Fruit fly (Drosophila melanogaster) whole organism, embryonic: ENCODE data around the gene Vha100-2.
A peak's percentile ranks its signal among the peaks of the same experiment; 100 is the strongest.

ENCODE experiments used
- ATbp ChIP-seq: fragments of 200-800 bp; sonication (Bioruptor generic); optimal IDR thresholded peaks from 2 replicates; lab custom pipeline; 2017; ENCODE audit warnings: missing biosample characterization, mild to moderate bottlenecking, missing genetic modification characterization, missing genetic modification reagents
- Asciz ChIP-seq: fragments of 200-800 bp; sonication (Bioruptor generic); optimal IDR thresholded peaks from 2 replicates; lab custom pipeline; 2017; ENCODE audit warnings: missing biosample characterization, mild to moderate bottlenecking, missing genetic modification characterization, missing genetic modification reagents
- Blimp-1 ChIP-seq: fragments of 200-800 bp; sonication (Bioruptor generic); optimal IDR thresholded peaks from 3 replicates; lab custom pipeline; 2018; ENCODE audit warnings: missing biosample characterization, missing genetic modification characterization, mild to moderate bottlenecking, moderate library complexity, missing genetic modification reagents
- CG10147 ChIP-seq: fragments of 200-800 bp; sonication (Bioruptor generic); optimal IDR thresholded peaks from 2 replicates; lab custom pipeline; 2019; ENCODE audit warnings: missing biosample characterization, mild to moderate bottlenecking, missing genetic modification characterization, moderate library complexity
- CG10209 ChIP-seq: fragments of 200-800 bp; sonication (Bioruptor generic); optimal IDR thresholded peaks from 3 replicates; lab custom pipeline; 2017; ENCODE audit warnings: missing biosample characterization, mild to moderate bottlenecking, missing genetic modification characterization, missing genetic modification reagents
- CG10274 ChIP-seq: fragments of 200-800 bp; sonication (Bioruptor generic); optimal IDR thresholded peaks from 3 replicates; lab custom pipeline; 2017; ENCODE audit warnings: missing biosample characterization, mild to moderate bottlenecking, missing genetic modification characterization
- CG11723 ChIP-seq: fragments of 200-800 bp; sonication (Bioruptor generic); optimal IDR thresholded peaks from 2 replicates; lab custom pipeline; 2017; ENCODE audit warnings: missing biosample characterization, mild to moderate bottlenecking, missing genetic modification characterization
- CG12155 ChIP-seq: fragments of 200-800 bp; sonication (Bioruptor generic); optimal IDR thresholded peaks from 3 replicates; lab custom pipeline; 2016; ENCODE audit warnings: missing biosample characterization, missing genetic modification characterization
- CG12236 ChIP-seq: fragments of 200-800 bp; sonication (Bioruptor generic); optimal IDR thresholded peaks from 2 replicates; lab custom pipeline; 2016; ENCODE audit warnings: missing biosample characterization, missing genetic modification characterization
- CG12299 ChIP-seq: fragments of 200-800 bp; sonication (Bioruptor generic); optimal IDR thresholded peaks from 2 replicates; lab custom pipeline; 2018; ENCODE audit warnings: missing biosample characterization, mild to moderate bottlenecking, missing genetic modification characterization
- CG14441 ChIP-seq: fragments of 200-800 bp; sonication (Bioruptor generic); IDR thresholded peaks from 2 replicates; pipeline ENCODE4 v1.3.6; 2022; ENCODE audit warnings: missing biosample characterization, missing genetic modification characterization
- CG31224 ChIP-seq: fragments of 200-800 bp; sonication (Bioruptor generic); IDR thresholded peaks from 2 replicates; pipeline ENCODE4 v1.3.6; 2022; ENCODE audit warnings: missing biosample characterization, missing genetic modification characterization
- CG3407 ChIP-seq: fragments of 200-800 bp; sonication (Bioruptor generic); optimal IDR thresholded peaks from 2 replicates; lab custom pipeline; 2018; ENCODE audit warnings: missing biosample characterization, mild to moderate bottlenecking, missing genetic modification characterization
- CG42726 ChIP-seq: fragments of 200-800 bp; sonication (Bioruptor generic); IDR thresholded peaks from 2 replicates; pipeline ENCODE4 v1.3.6; 2022; ENCODE audit warnings: missing biosample characterization, missing genetic modification characterization; ENCODE audit not compliant: partially characterized antibody
- CG4404 ChIP-seq: fragments of 200-800 bp; sonication (Bioruptor generic); IDR thresholded peaks from 2 replicates; pipeline ENCODE4 v1.3.6; 2022; ENCODE audit warnings: missing biosample characterization, missing genetic modification characterization
- CG9817 ChIP-seq: fragments of 200-800 bp; sonication (Bioruptor generic); optimal IDR thresholded peaks from 2 replicates; lab custom pipeline; 2018; ENCODE audit warnings: missing biosample characterization, mild to moderate bottlenecking, missing genetic modification characterization, moderate library complexity
- CoRest ChIP-seq: fragments of 200-800 bp; sonication (Bioruptor generic); optimal IDR thresholded peaks from 3 replicates; lab custom pipeline; 2018; ENCODE audit warnings: missing biosample characterization, mild to moderate bottlenecking, missing genetic modification characterization, moderate library complexity
- D19A ChIP-seq: fragments of 200-800 bp; optimal IDR thresholded peaks from 3 replicates; lab custom pipeline; 2019; ENCODE audit warnings: missing biosample characterization, mild to moderate bottlenecking, missing genetic modification characterization, moderate library complexity
- Dbx ChIP-seq: fragments of 200-800 bp; sonication (Bioruptor generic); IDR thresholded peaks from 3 replicates; pipeline ENCODE4 v1.3.6; 2022; ENCODE audit warnings: missing biosample characterization, missing genetic modification characterization
- Dip2 ChIP-seq: fragments of 200-800 bp; sonication (Bioruptor generic); IDR thresholded peaks from 2 replicates; pipeline ENCODE4 v1.3.6; 2022; ENCODE audit warnings: missing biosample characterization, missing genetic modification characterization
- Elba2 ChIP-seq: fragments of 200-800 bp; sonication (Bioruptor generic); optimal IDR thresholded peaks from 3 replicates; lab custom pipeline; 2016; ENCODE audit warnings: missing biosample characterization, missing genetic modification characterization
- Ets97D ChIP-seq: fragments of 200-800 bp; sonication (Bioruptor generic); optimal IDR thresholded peaks from 3 replicates; lab custom pipeline; 2016; ENCODE audit warnings: missing biosample characterization, missing genetic modification characterization
- HLH4C ChIP-seq: fragments of 200-800 bp; sonication (Bioruptor generic); IDR thresholded peaks from 3 replicates; pipeline ENCODE4 v1.3.6; 2022; ENCODE audit warnings: missing biosample characterization, missing genetic modification characterization; ENCODE audit not compliant: partially characterized antibody
- HLHmδ ChIP-seq: fragments of 200-800 bp; sonication (Bioruptor generic); optimal IDR thresholded peaks from 2 replicates; lab custom pipeline; 2018; ENCODE audit warnings: missing biosample characterization, mild to moderate bottlenecking, missing genetic modification characterization, moderate library complexity
- Hr3 ChIP-seq: fragments of 200-800 bp; sonication (Bioruptor generic); optimal IDR thresholded peaks from 3 replicates; lab custom pipeline; 2016; ENCODE audit warnings: missing biosample characterization, missing genetic modification characterization
- Mad ChIP-seq: fragments of 200-800 bp; sonication (Bioruptor generic); optimal IDR thresholded peaks from 2 replicates; lab custom pipeline; 2016; ENCODE audit warnings: missing biosample characterization, missing genetic modification characterization
- Nf-YC ChIP-seq: fragments of 200-800 bp; optimal IDR thresholded peaks from 3 replicates; lab custom pipeline; 2019; ENCODE audit warnings: missing biosample characterization, mild to moderate bottlenecking, missing genetic modification characterization, moderate library complexity
- Pdp1 ChIP-seq, 2 experiments: fragments of 200-800 bp; sonication (Bioruptor generic); optimal IDR thresholded peaks; 3 replicates each; lab custom pipeline; 2016; ENCODE audit warnings: missing biosample characterization in 2 of 2, missing genetic modification characterization in 2 of 2, mild to moderate bottlenecking in 1 of 2, moderate library complexity in 1 of 2
- Six4 ChIP-seq: fragments of 200-800 bp; sonication (Bioruptor generic); optimal IDR thresholded peaks from 2 replicates; lab custom pipeline; 2016; ENCODE audit warnings: missing biosample characterization, missing genetic modification characterization
- YL-1 ChIP-seq: fragments of 200-800 bp; sonication (Bioruptor generic); optimal IDR thresholded peaks from 3 replicates; lab custom pipeline; 2017; ENCODE audit warnings: missing biosample characterization, mild to moderate bottlenecking, missing genetic modification characterization
- ab ChIP-seq: fragments of 200-800 bp; sonication (Bioruptor generic); optimal IDR thresholded peaks from 2 replicates; lab custom pipeline; 2016; ENCODE audit warnings: missing biosample characterization, missing genetic modification characterization
- abd-A ChIP-seq: fragments of 200-800 bp; sonication (Bioruptor generic); optimal IDR thresholded peaks from 3 replicates; lab custom pipeline; 2019; ENCODE audit warnings: missing biosample characterization, mild to moderate bottlenecking, missing genetic modification characterization, moderate library complexity
- al ChIP-seq: fragments of 200-800 bp; sonication (Bioruptor generic); IDR thresholded peaks from 2 replicates; pipeline ENCODE4 v1.3.6; 2022; ENCODE audit warnings: missing biosample characterization, missing genetic modification characterization
- bab2 ChIP-seq: fragments of 200-800 bp; sonication (Bioruptor generic); optimal IDR thresholded peaks from 2 replicates; lab custom pipeline; 2016; ENCODE audit warnings: missing biosample characterization, missing genetic modification characterization
- cato ChIP-seq: fragments of 200-800 bp; sonication (Bioruptor generic); optimal IDR thresholded peaks from 2 replicates; lab custom pipeline; 2016; ENCODE audit warnings: missing biosample characterization, missing genetic modification characterization, borderline replicate concordance
- chinmo ChIP-seq: fragments of 200-800 bp; sonication (Bioruptor generic); IDR thresholded peaks from 4 replicates; pipeline ENCODE4 v1.3.6; 2022; ENCODE audit warnings: missing biosample characterization, missing genetic modification characterization; ENCODE audit not compliant: partially characterized antibody
- chn ChIP-seq: fragments of 200-800 bp; sonication (Bioruptor generic); optimal IDR thresholded peaks from 2 replicates; lab custom pipeline; 2016; ENCODE audit warnings: missing biosample characterization, missing genetic modification characterization
- dimm ChIP-seq: fragments of 200-800 bp; sonication (Bioruptor generic); IDR thresholded peaks from 2 replicates; pipeline ENCODE4 v1.3.6; 2022; ENCODE audit warnings: missing biosample characterization, missing genetic modification characterization
- dmrt11E ChIP-seq: fragments of 200-800 bp; sonication (Bioruptor generic); optimal IDR thresholded peaks from 3 replicates; lab custom pipeline; 2018; ENCODE audit warnings: missing biosample characterization, mild to moderate bottlenecking, missing genetic modification characterization, moderate library complexity
- ems ChIP-seq: fragments of 200-800 bp; sonication (Bioruptor generic); optimal IDR thresholded peaks from 3 replicates; lab custom pipeline; 2016; ENCODE audit warnings: missing biosample characterization, missing genetic modification characterization
- fd102C ChIP-seq: fragments of 200-800 bp; sonication (Bioruptor generic); optimal IDR thresholded peaks from 2 replicates; lab custom pipeline; 2018; ENCODE audit warnings: missing biosample characterization, mild to moderate bottlenecking, missing genetic modification characterization, moderate library complexity
- fd3F ChIP-seq: fragments of 200-800 bp; sonication (Bioruptor generic); optimal IDR thresholded peaks from 2 replicates; lab custom pipeline; 2018; ENCODE audit warnings: missing biosample characterization, mild to moderate bottlenecking, missing genetic modification characterization, moderate library complexity
- fd96Cb ChIP-seq: fragments of 200-800 bp; sonication (Bioruptor generic); optimal IDR thresholded peaks from 2 replicates; lab custom pipeline; 2018; ENCODE audit warnings: missing biosample characterization, mild to moderate bottlenecking, missing genetic modification characterization, moderate library complexity
- klu ChIP-seq: fragments of 200-800 bp; sonication (Bioruptor generic); IDR thresholded peaks from 2 replicates; pipeline ENCODE4 v1.3.6; 2022; ENCODE audit warnings: missing biosample characterization, missing genetic modification characterization
- ranshi ChIP-seq: fragments of 200-800 bp; sonication (Bioruptor generic); IDR thresholded peaks from 2 replicates; pipeline ENCODE4 v1.3.6; 2022; ENCODE audit warnings: missing biosample characterization, missing genetic modification characterization
- run ChIP-seq: fragments of 200-800 bp; sonication (Bioruptor generic); optimal IDR thresholded peaks from 3 replicates; lab custom pipeline; 2018; ENCODE audit warnings: missing biosample characterization, mild to moderate bottlenecking, missing genetic modification characterization
- scrt ChIP-seq: fragments of 200-800 bp; sonication (Bioruptor generic); optimal IDR thresholded peaks from 2 replicates; lab custom pipeline; 2018; ENCODE audit warnings: missing biosample characterization, mild to moderate bottlenecking, missing genetic modification characterization, moderate library complexity
- slbo ChIP-seq: fragments of 200-800 bp; sonication (Bioruptor generic); IDR thresholded peaks from 2 replicates; pipeline ENCODE4 v1.3.6; 2022; ENCODE audit warnings: missing biosample characterization, missing genetic modification characterization
- usp ChIP-seq: fragments of >200 bp; optimal IDR thresholded peaks from 2 replicates; lab custom pipeline; 2017; ENCODE audit warnings: missing biosample characterization, missing genetic modification characterization
- vfl ChIP-seq: fragments of 200-800 bp; sonication (Bioruptor generic); optimal IDR thresholded peaks from 2 replicates; lab custom pipeline; 2016; ENCODE audit warnings: missing biosample characterization, missing genetic modification characterization

The Vha100-2 gene

dm6 chr3R:18438181-18438826, 39.3 kb upstream of the Vha100-2 start (continued):
- TF ChIP-seq CG10274, result no peak
- no peak for TF ChIP-seq slbo (GFP tag; lab: Robert Waterston, UW)
- TF ChIP-seq CG9817, result no peak
- no peak for TF ChIP-seq scrt (GFP tag; lab: Kevin White, UChicago)
- no peak for TF ChIP-seq Dbx
- TF ChIP-seq D19A (tag; lab: Kevin White, UChicago), result no peak
- no peak for TF ChIP-seq bab2 (GFP tag; lab: Kevin White, UChicago)
- TF ChIP-seq CG42726 (GFP tag; lab: Robert Waterston, UW), result no peak
- no peak for TF ChIP-seq usp (GFP tag; lab: Kevin White, UChicago)
- peak; percentile 47 for TF ChIP-seq Asciz (GFP tag; lab: Kevin White, UChicago)
- TF ChIP-seq CoRest (tag; lab: Kevin White, UChicago), result no peak
- no peak for TF ChIP-seq HLH4C
- no peak for TF ChIP-seq CG12299
- TF ChIP-seq CG12155 (GFP tag; lab: Kevin White, UChicago), result no peak
- TF ChIP-seq CG31224 (GFP tag; lab: Robert Waterston, UW), result no peak
- no peak for TF ChIP-seq ab (GFP tag; lab: Kevin White, UChicago)
- TF ChIP-seq Ets97D (GFP tag; lab: Kevin White, UChicago), result no peak
- TF ChIP-seq run (tag; lab: Kevin White, UChicago), result no peak
- no peak for TF ChIP-seq ems (GFP tag; lab: Kevin White, UChicago)
- peak; percentile 43 for TF ChIP-seq ATbp (GFP tag; lab: Kevin White, UChicago)
- peak in 1 of 2 experiments; percentile 70 for TF ChIP-seq Pdp1 (GFP tag; optimal IDR thresholded peaks at IDR 0.05; lab: Kevin White, UChicago)
- no peak for TF ChIP-seq vfl (GFP tag; lab: Kevin White, UChicago)
- peak; percentile 11 for TF ChIP-seq dmrt11E
- peak; percentile 58 for TF ChIP-seq Blimp-1
- TF ChIP-seq CG10147 (GFP tag; lab: Kevin White, UChicago), result no peak
- peak; percentile 8 for TF ChIP-seq fd96Cb (tag; lab: Kevin White, UChicago)
- no peak for TF ChIP-seq fd102C (GFP tag; lab: Kevin White, UChicago)
- no peak for TF ChIP-seq cato
- TF ChIP-seq CG14441 (GFP tag; lab: Robert Waterston, UW), result no peak
- TF ChIP-seq fd3F (GFP tag; lab: Kevin White, UChicago), result no peak
- no peak for TF ChIP-seq Six4 (GFP tag; lab: Kevin White, UChicago)
- TF ChIP-seq klu (GFP tag; lab: Robert Waterston, UW), result no peak
- TF ChIP-seq ranshi (GFP tag; lab: Robert Waterston, UW), result no peak
- TF ChIP-seq CG10209, result no peak
- TF ChIP-seq Dip2 (GFP tag; lab: Robert Waterston, UW), result no peak
- no peak for TF ChIP-seq Hr3 (GFP tag; lab: Kevin White, UChicago)
- no peak for TF ChIP-seq dimm (GFP tag; lab: Robert Waterston, UW)
- TF ChIP-seq CG12236 (GFP tag; lab: Kevin White, UChicago), result no peak
- TF ChIP-seq Nf-YC (tag; lab: Kevin White, UChicago), result no peak
- TF ChIP-seq Elba2 (GFP tag; lab: Kevin White, UChicago), result no peak
- no peak for TF ChIP-seq HLHmδ (GFP tag; lab: Kevin White, UChicago)
- TF ChIP-seq abd-A (tag; lab: Kevin White, UChicago), result no peak
- TF ChIP-seq al (GFP tag; lab: Robert Waterston, UW), result no peak
- TF ChIP-seq Mad, result no peak
- TF ChIP-seq CG4404 (GFP tag; lab: Robert Waterston, UW), result no peak
- TF ChIP-seq YL-1 (GFP tag; lab: Kevin White, UChicago), result no peak
- TF ChIP-seq chinmo (GFP tag; lab: Robert Waterston, UW), result 0 out of 4 replicates have a peak, but pooled peaks have one; percentile 54
- no peak for TF ChIP-seq chn (GFP tag; lab: Kevin White, UChicago)
- peak; percentile 40 for TF ChIP-seq CG3407
- TF ChIP-seq CG11723, result no peak
